Worm (Caenorhabditis elegans) whole organism, young adult: ENCODE data around the gene dep-1.

Experiments
- F52B5.7 ChIP-seq: sonication (generic microtip); optimal IDR thresholded peaks from 2 replicates; lab custom pipeline; 2016; ENCODE audit warnings: mild to moderate bottlenecking, missing genetic modification characterization, missing compliant biosample characterization
- ZK185.1 ChIP-seq: sonication (generic microtip); optimal IDR thresholded peaks from 2 replicates; lab custom pipeline; 2016; ENCODE audit warnings: mild to moderate bottlenecking, missing genetic modification characterization, missing compliant biosample characterization; ENCODE audit not compliant: poor library complexity, severe bottlenecking
- ama-1 ChIP-seq, 3 experiments: fragments of 150-350 bp in 1 of 3; sonication (generic microtip) in 2 of 3; optimal IDR thresholded peaks; 2 replicates each; lab custom pipeline; 2014 to 2018; ENCODE audit warnings: missing biosample characterization in 2 of 3, missing genetic modification characterization in 2 of 3, missing genetic modification reagents in 2 of 3
- bed-1 ChIP-seq: fragments of 200-800 bp; sonication (Bioruptor generic); IDR thresholded peaks from 2 replicates; pipeline ENCODE4 v1.3.6; 2022; ENCODE audit warnings: missing genetic modification reagents, missing genetic modification characterization, missing compliant biosample characterization
- ccch-3 ChIP-seq: fragments of 200-800 bp; sonication (Bioruptor generic); optimal IDR thresholded peaks from 2 replicates; lab custom pipeline; 2018; ENCODE audit warnings: mild to moderate bottlenecking, missing genetic modification characterization, missing compliant biosample characterization
- ceh-100 ChIP-seq: fragments of 200-800 bp; sonication (Bioruptor generic); IDR thresholded peaks from 2 replicates; pipeline ENCODE4 v1.3.6; 2022; ENCODE audit warnings: missing genetic modification reagents, missing genetic modification characterization, missing compliant biosample characterization
- lsy-27 ChIP-seq: sonication (generic microtip); optimal IDR thresholded peaks from 2 replicates; lab custom pipeline; 2017; ENCODE audit warnings: missing genetic modification characterization, mild to moderate bottlenecking, missing compliant biosample characterization, antibody characterized with exemption, missing genotype, borderline replicate concordance; ENCODE audit not compliant: insufficient read depth
- mel-28 ChIP-seq: sonication (generic microtip); optimal IDR thresholded peaks from 2 replicates; lab custom pipeline; 2016; ENCODE audit warnings: borderline replicate concordance, mild to moderate bottlenecking, missing genetic modification characterization, missing compliant biosample characterization
- pbrm-1 ChIP-seq: fragments of 200-800 bp; sonication (Bioruptor generic); IDR thresholded peaks from 2 replicates; pipeline ENCODE4 v1.3.6; 2022; ENCODE audit warnings: missing genetic modification reagents, missing genetic modification characterization, missing compliant biosample characterization
- pha-4 ChIP-seq: fragments of 150-350 bp; sonication (generic microtip); optimal IDR thresholded peaks from 2 replicates; lab custom pipeline; 2014; ENCODE audit warnings: missing biosample characterization, missing genetic modification reagents, missing genetic modification characterization
- rec-8 ChIP-seq, 2 experiments: sonication (generic microtip); optimal IDR thresholded peaks; 2 replicates each; lab custom pipeline; 2016; ENCODE audit warnings: mild to moderate bottlenecking in 2 of 2, missing genetic modification characterization in 2 of 2, missing genetic modification reagents in 2 of 2, missing genotype in 2 of 2, missing biosample characterization in 1 of 2, missing compliant biosample characterization in 1 of 2, moderate library complexity in 1 of 2
- repo-1 ChIP-seq: sonication (generic microtip); optimal IDR thresholded peaks from 2 replicates; lab custom pipeline; 2017; ENCODE audit warnings: mild to moderate bottlenecking, missing genetic modification characterization, missing compliant biosample characterization

DNA sequence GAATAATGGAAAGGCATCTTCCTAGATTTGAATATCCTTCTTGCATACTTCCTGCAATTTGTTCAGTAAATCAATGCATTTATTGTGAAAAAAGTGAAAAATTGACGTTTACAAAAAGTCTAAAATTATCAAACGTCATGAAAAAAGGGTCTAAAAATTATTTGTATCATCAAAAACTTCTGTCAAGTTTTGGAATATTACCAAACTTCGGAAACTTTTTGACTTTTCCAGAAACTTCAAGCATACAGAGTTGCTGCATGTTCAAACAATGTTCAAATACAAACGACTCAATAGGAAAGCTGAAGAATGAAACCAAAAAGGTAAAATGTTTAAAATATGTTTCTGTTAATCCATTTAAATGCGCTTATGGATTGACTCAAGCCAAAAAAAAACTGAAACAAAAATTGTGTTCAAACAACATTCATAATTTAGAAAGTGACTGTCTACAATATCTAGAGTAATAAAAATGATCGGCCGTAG lies 17.8 kb downstream of the dep-1 start, which contains the start of gene F44G4.6:
- TF ChIP-seq mel-28 (tag; lab: Kevin White, UChicago) (no peak), ama-1 (optimal IDR thresholded peaks at IDR 0.05; lab: Kevin White, UChicago) (no peak), ama-1 (GFP tag; optimal IDR thresholded peaks at IDR 0.05; lab: Kevin White, UChicago) (no peak), pbrm-1 (GFP tag; lab: Robert Waterston, UW) (no peak), F52B5.7 (no peak), ceh-100 (GFP tag; lab: Robert Waterston, UW) (no peak), rec-8 (tag; optimal IDR thresholded peaks at IDR 0.05; lab: Kevin White, UChicago) (no peak), pha-4 (no peak), repo-1 (tag; lab: Kevin White, UChicago) (no peak), lsy-27 (tag; lab: Kevin White, UChicago) (no peak), ccch-3 (GFP tag; lab: Kevin White, UChicago) (no peak), ZK185.1 (tag; lab: Kevin White, UChicago) (no peak), bed-1 (GFP tag; lab: Robert Waterston, UW) (no peak)
